Worm (Caenorhabditis elegans): ENCODE measurements around the gene zchc-1A.
A peak's percentile ranks its signal among the peaks of the same experiment; 100 is the strongest.

Gene zchc-1A

DNA sequence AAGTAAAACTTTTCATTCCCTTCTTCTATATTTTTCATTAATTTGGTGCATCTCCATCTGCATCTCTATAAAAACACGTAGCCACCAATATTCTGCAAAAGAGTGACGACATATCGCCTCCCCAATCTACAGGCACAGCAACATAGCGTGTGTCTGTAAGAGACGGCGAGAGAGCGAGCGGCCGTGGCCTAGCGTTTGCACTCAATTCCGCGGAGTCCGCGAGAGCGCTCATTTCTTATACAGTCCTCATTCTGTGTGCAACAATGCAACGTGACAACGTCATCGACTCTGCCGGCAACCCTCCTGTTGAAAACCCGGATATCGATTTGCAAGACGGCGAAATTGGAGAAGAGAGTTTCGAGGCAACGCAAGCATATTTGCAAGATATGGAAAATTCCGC lies 31.4 kb downstream of the zchc-1A start, which contains the start of gene H28G03.2:
Gene H28G03.2 (plus strand): TSS at position 200 of the 400 bp plus-strand sequence.
- TF ChIP-seq tbx-7 (tag; optimal IDR thresholded peaks at IDR 0.05): no peak
- TF ChIP-seq sox-2 (GFP tag; IDR thresholded peaks at IDR 0.05): no peak
- peak; percentile 59 for TF ChIP-seq fkh-6 (tag; optimal IDR thresholded peaks at IDR 0.05)
- no peak for TF ChIP-seq unc-55 (GFP tag; optimal IDR thresholded peaks at IDR 0.05)
- TF ChIP-seq C08G9.2 (tag; optimal IDR thresholded peaks at IDR 0.05): peak; percentile 58
- peak; percentile 33 for TF ChIP-seq ref-2 (tag; optimal IDR thresholded peaks at IDR 0.05)
- peak; percentile 77 for TF ChIP-seq tbx-2 (tag; optimal IDR thresholded peaks at IDR 0.05)
- TF ChIP-seq ceh-31 (tag; optimal IDR thresholded peaks at IDR 0.05): peak; percentile 85
- TF ChIP-seq ceh-2 (tag; optimal IDR thresholded peaks at IDR 0.05): peak; percentile 57
- no peak for TF ChIP-seq unc-86 (tag; optimal IDR thresholded peaks at IDR 0.05)
- peak; percentile 22 for TF ChIP-seq ceh-14 (tag; optimal IDR thresholded peaks at IDR 0.05)
- no peak for TF ChIP-seq ceh-34 (tag; optimal IDR thresholded peaks at IDR 0.05)
- peak; percentile 17 for TF ChIP-seq sdc-2 (tag; optimal IDR thresholded peaks at IDR 0.05)

DNA sequence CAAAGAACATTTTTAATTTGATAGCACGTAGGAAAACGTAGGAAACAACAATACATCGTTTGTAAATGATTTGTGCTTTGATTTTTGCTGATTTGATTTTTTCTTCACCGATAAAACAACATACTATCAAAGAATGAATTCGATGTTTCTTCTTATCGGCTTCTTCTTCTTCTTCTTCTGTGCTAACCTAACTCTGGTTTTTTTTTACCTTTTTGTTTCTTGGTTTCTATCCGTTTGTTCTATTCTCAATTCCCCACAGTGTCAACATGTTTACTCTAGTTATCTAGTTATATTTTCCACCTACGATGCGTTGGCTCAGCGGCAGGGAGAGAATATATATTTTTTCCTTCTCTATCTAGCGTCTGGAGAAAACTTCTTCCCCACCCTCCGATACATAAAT lies 33.6 kb downstream of the zchc-1A start:
- TF ChIP-seq ets-4 (tag; optimal IDR thresholded peaks at IDR 0.05) (no peak), F13H6.1 (tag; optimal IDR thresholded peaks at IDR 0.05) (no peak), pqm-1 (tag; optimal IDR thresholded peaks at IDR 0.05) (no peak), pax-1 (tag; optimal IDR thresholded peaks at IDR 0.05) (no peak), pros-1 (tag; optimal IDR thresholded peaks at IDR 0.05) (no peak), mec-3 (tag; optimal IDR thresholded peaks at IDR 0.05; ENCODE audit: borderline replicate concordance) (no peak)

ce11 chrX:5208326-5208725 lies 34.2 kb downstream of the zchc-1A start:
- TF ChIP-seq pros-1 (tag; optimal IDR thresholded peaks at IDR 0.05) (no peak), ceh-18 (tag; optimal IDR thresholded peaks at IDR 0.05) (peak; percentile 1), ceh-19 (GFP tag; optimal IDR thresholded peaks at IDR 0.05) (peak; percentile 5), ceh-34 (tag; optimal IDR thresholded peaks at IDR 0.05) (peak; percentile 88), fkh-6 (tag; optimal IDR thresholded peaks at IDR 0.05) (no peak), eyg-1 (tag; optimal IDR thresholded peaks at IDR 0.05) (no peak)

ce11 chrX:5208831-5209230 lies 34.7 kb downstream of the zchc-1A start:
- TF ChIP-seq sdc-2 (tag; optimal IDR thresholded peaks at IDR 0.05) (no peak), ama-1 (optimal IDR thresholded peaks at IDR 0.05) (no peak), ceh-30 (tag; optimal IDR thresholded peaks at IDR 0.05) (no peak), ceh-48 (tag; optimal IDR thresholded peaks at IDR 0.05) (no peak), ceh-18 (tag; optimal IDR thresholded peaks at IDR 0.05) (no peak), nhr-232 (tag; optimal IDR thresholded peaks at IDR 0.05) (no peak), nfya-1 (tag; optimal IDR thresholded peaks at IDR 0.05) (no peak)

- TF ChIP-seq che-1 (tag; optimal IDR thresholded peaks at IDR 0.05) (no peak), npax-4 (tag; optimal IDR thresholded peaks at IDR 0.05) (no peak), hlh-6 (tag; optimal IDR thresholded peaks at IDR 0.05) (peak; percentile 25), K09A11.1 (tag; optimal IDR thresholded peaks at IDR 0.05; ENCODE audit: insufficient read depth) (no peak), unc-86 (tag; optimal IDR thresholded peaks at IDR 0.05) (no peak), ceh-18 (tag; optimal IDR thresholded peaks at IDR 0.05) (peak; percentile 58), pros-1 (tag; optimal IDR thresholded peaks at IDR 0.05) (no peak), fkh-10 (GFP tag; optimal IDR thresholded peaks at IDR 0.05) (no peak), nhr-232 (tag; optimal IDR thresholded peaks at IDR 0.05) (no peak), unc-55 (GFP tag; optimal IDR thresholded peaks at IDR 0.05) (peak; percentile 23)
These were observed 35.3 kb downstream of the zchc-1A start for ce11 chrX:5209429-5209828.

- peak; percentile 82 for TF ChIP-seq unc-42 (tag; optimal IDR thresholded peaks at IDR 0.05)
- no peak for TF ChIP-seq hlh-30 (tag; optimal IDR thresholded peaks at IDR 0.05; ENCODE audit: insufficient read depth)
- TF ChIP-seq ceh-9 (tag; optimal IDR thresholded peaks at IDR 0.05): no peak
These were observed 36.4 kb downstream of the zchc-1A start for ce11 chrX:5210524-5210923.

Data from whole organism, late embryonic.